Fruit fly (Drosophila melanogaster): ENCODE data around the gene Tango6.
A peak's percentile ranks its signal among the peaks of the same experiment; 100 is the strongest.

Tango6 gene

DNA sequence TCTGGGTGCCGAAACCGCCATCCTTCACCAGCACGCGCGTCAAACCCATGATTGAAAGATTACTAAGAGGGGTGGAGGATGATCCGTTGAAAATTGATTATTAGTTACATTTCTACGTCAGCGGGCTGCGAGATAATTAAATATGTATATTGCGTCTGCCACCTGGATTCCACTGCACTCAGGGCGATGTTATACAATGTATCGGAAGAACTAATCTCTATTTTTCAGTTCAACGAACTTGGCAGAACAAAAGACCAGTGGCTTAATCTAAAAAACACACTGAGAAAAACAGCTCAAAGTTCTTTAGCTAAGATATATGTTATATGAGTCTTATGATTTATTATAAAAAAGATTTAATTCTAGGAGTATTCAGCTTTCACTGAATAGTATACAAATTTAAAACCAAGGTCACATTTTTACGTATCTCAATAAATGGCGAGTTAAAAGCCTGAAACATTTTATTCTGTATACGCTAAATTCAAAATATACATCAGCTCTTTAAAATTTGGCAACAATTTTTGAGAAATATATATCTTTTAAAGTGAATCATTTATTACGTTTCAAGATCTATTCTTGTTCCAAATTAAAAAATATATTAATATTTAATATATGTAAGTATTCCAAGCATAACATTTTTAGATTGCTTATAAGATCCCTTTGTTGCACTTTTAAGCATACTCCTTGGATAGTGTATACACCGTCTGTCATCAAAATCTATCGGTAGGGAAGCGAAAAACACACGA, 15.1 kb upstream of the Tango6 start (continued):
- TF ChIP-seq CG11504 (tag; optimal IDR thresholded peaks at IDR 0.05) (peak; percentile 60), CG9817 (tag; optimal IDR thresholded peaks at IDR 0.05) (peak; percentile 34), CG4328 (GFP tag; optimal IDR thresholded peaks at IDR 0.05) (no peak), Sox100B (GFP tag; optimal IDR thresholded peaks at IDR 0.05) (peak; percentile 37), CG2678 (tag; optimal IDR thresholded peaks at IDR 0.05) (peak; percentile 73), peb (GFP tag; IDR thresholded peaks at IDR 0.05) (no peak), CG10267 (tag; optimal IDR thresholded peaks at IDR 0.05) (peak; percentile 13), CG8388 (GFP tag; optimal IDR thresholded peaks at IDR 0.05) (peak; percentile 22), scrt (GFP tag; optimal IDR thresholded peaks at IDR 0.05) (no peak), bab2 (GFP tag; optimal IDR thresholded peaks at IDR 0.05) (no peak), CG2712 (tag; optimal IDR thresholded peaks at IDR 0.05) (peak; percentile 34), Pdp1 (GFP tag; optimal IDR thresholded peaks at IDR 0.05) (peak in 1 of 2 experiments; percentile 89), CG15269 (tag; optimal IDR thresholded peaks at IDR 0.05) (peak; percentile 47), Hr51 (GFP tag; optimal IDR thresholded peaks at IDR 0.05) (peak in 1 of 2 experiments; percentile 37), CG1602 (GFP tag; optimal IDR thresholded peaks at IDR 0.05) (peak; percentile 10), CG10959 (GFP tag; IDR thresholded peaks at IDR 0.05) (no peak), CG9932 (GFP tag; IDR thresholded peaks at IDR 0.05) (peak; percentile 41; the same call in 1 of the 2 replicates), slbo (GFP tag; IDR thresholded peaks at IDR 0.05) (peak; percentile 61), CG9437 (GFP tag; optimal IDR thresholded peaks at IDR 0.05) (peak; percentile 48), az2 (GFP tag; optimal IDR thresholded peaks at IDR 0.05) (peak; percentile 29), CG7556 (GFP tag; optimal IDR thresholded peaks at IDR 0.05) (peak; percentile 51), zf30C (GFP tag; optimal IDR thresholded peaks at IDR 0.05) (peak; percentile 13), CG14014 (GFP tag; IDR thresholded peaks at IDR 0.05) (peak; percentile 39; the same call in 1 of the 2 replicates), CG9727 (GFP tag; optimal IDR thresholded peaks at IDR 0.05) (peak; percentile 51), Nf-YB (GFP tag; optimal IDR thresholded peaks at IDR 0.05) (peak; percentile 28), CG17385 (GFP tag; optimal IDR thresholded peaks at IDR 0.05) (peak; percentile 10), Dek (tag; optimal IDR thresholded peaks at IDR 0.05) (peak; percentile 36), CG17359 (tag; optimal IDR thresholded peaks at IDR 0.05) (no peak), CG12155 (GFP tag; optimal IDR thresholded peaks at IDR 0.05) (peak; percentile 14), CG10979 (tag; optimal IDR thresholded peaks at IDR 0.05) (peak; percentile 27), CG34224 (GFP tag; IDR thresholded peaks at IDR 0.05; ENCODE audit: partially characterized antibody) (no peak), D19A (tag; optimal IDR thresholded peaks at IDR 0.05) (peak; percentile 94), NfI (GFP tag; optimal IDR thresholded peaks at IDR 0.05) (peak; percentile 12), CG34376 (GFP tag; optimal IDR thresholded peaks at IDR 0.05) (peak; percentile 9), CG17829 (tag; optimal IDR thresholded peaks at IDR 0.05) (peak; percentile 29), CG12659 (GFP tag; optimal IDR thresholded peaks at IDR 0.05) (peak; percentile 58), Fer3 (tag; optimal IDR thresholded peaks at IDR 0.05) (peak; percentile 42), Deaf1 (tag; optimal IDR thresholded peaks at IDR 0.05) (peak; percentile 25), hbn (GFP tag; IDR thresholded peaks at IDR 0.05; ENCODE audit: partially characterized antibody) (no peak), CG6813 (GFP tag; optimal IDR thresholded peaks at IDR 0.05) (peak; percentile 9), CG6654 (GFP tag; optimal IDR thresholded peaks at IDR 0.05) (no peak), Ptx1 (GFP tag; IDR thresholded peaks at IDR 0.05) (0 out of 2 replicates have a peak, but pooled peaks have one; percentile 13), CG3281 (GFP tag; optimal IDR thresholded peaks at IDR 0.05) (peak; percentile 56), MBD-R2 (GFP tag; IDR thresholded peaks at IDR 0.05) (0 out of 2 replicates have a peak, but pooled peaks have one; percentile 6), Hr3 (GFP tag; optimal IDR thresholded peaks at IDR 0.05) (peak; percentile 21), CG9215 (GFP tag; IDR thresholded peaks at IDR 0.05) (no peak), al (GFP tag; IDR thresholded peaks at IDR 0.05) (no peak)
